Worm (Caenorhabditis elegans) whole organism, L3 larva: ENCODE measurements around the gene srh-179.

ENCODE experiments used
- ama-1 ChIP-seq: fragments of 150-350 bp; optimal IDR thresholded peaks from 2 replicates; lab custom pipeline; 2018
- ceh-16 ChIP-seq: sonication (generic microtip); optimal IDR thresholded peaks from 2 replicates; lab custom pipeline; 2017; ENCODE audit warnings: missing biosample characterization, missing genetic modification characterization
- ceh-28 ChIP-seq: fragments of 150-350 bp; optimal IDR thresholded peaks from 2 replicates; lab custom pipeline; 2014; ENCODE audit warnings: missing biosample characterization, missing genetic modification reagents, missing genetic modification characterization
- ceh-9 ChIP-seq: sonication (generic microtip); optimal IDR thresholded peaks from 2 replicates; lab custom pipeline; 2018; ENCODE audit warnings: missing biosample characterization, missing genetic modification characterization
- daf-12 ChIP-seq: fragments of 150-350 bp; optimal IDR thresholded peaks from 2 replicates; lab custom pipeline; 2014; ENCODE audit warnings: missing biosample characterization, missing genetic modification reagents, missing genetic modification characterization
- egl-5 ChIP-seq: fragments of 150-350 bp; optimal IDR thresholded peaks from 2 replicates; lab custom pipeline; 2017; ENCODE audit warnings: missing biosample characterization, missing genetic modification reagents, missing genetic modification characterization, inconsistent platforms
- elt-2 ChIP-seq: sonication (generic microtip); optimal IDR thresholded peaks from 2 replicates; lab custom pipeline; 2016; ENCODE audit warnings: missing genetic modification reagents, mild to moderate bottlenecking, missing genetic modification characterization, missing compliant biosample characterization
- elt-3 ChIP-seq, 3 experiments: fragments of 150-350 bp in 1 of 3; sonication (generic microtip) in 2 of 3; optimal IDR thresholded peaks; 2 replicates in 2 of 3; 4 replicates in 1 of 3; lab custom pipeline; 2014 to 2017; ENCODE audit warnings: missing biosample characterization in 3 of 3, missing genetic modification characterization in 3 of 3
- eor-1 ChIP-seq, 2 experiments: fragments of 150-350 bp; optimal IDR thresholded peaks; 2 replicates each; lab custom pipeline; 2014 to 2018; ENCODE audit warnings: missing biosample characterization in 2 of 2, missing genetic modification characterization in 2 of 2
- fkh-10 ChIP-seq: sonication (generic microtip); optimal IDR thresholded peaks from 2 replicates; lab custom pipeline; 2017; ENCODE audit warnings: missing biosample characterization, missing genetic modification reagents, missing genetic modification characterization
- fkh-2 ChIP-seq: fragments of 150-350 bp; optimal IDR thresholded peaks from 2 replicates; lab custom pipeline; 2014; ENCODE audit warnings: missing biosample characterization, missing genetic modification reagents, missing genetic modification characterization
- fos-1 ChIP-seq: fragments of 150-350 bp; optimal IDR thresholded peaks from 2 replicates; lab custom pipeline; 2014; ENCODE audit warnings: missing biosample characterization, missing genetic modification characterization
- hmg-11 ChIP-seq: sonication (generic microtip); optimal IDR thresholded peaks from 2 replicates; lab custom pipeline; 2016; ENCODE audit warnings: missing genetic modification characterization, missing compliant biosample characterization
- jun-1 ChIP-seq: fragments of 150-350 bp; optimal IDR thresholded peaks from 2 replicates; lab custom pipeline; 2014; ENCODE audit warnings: missing biosample characterization, missing genetic modification reagents, missing genetic modification characterization
- lin-15B ChIP-seq: fragments of 150-350 bp; optimal IDR thresholded peaks from 2 replicates; lab custom pipeline; 2014; ENCODE audit warnings: missing biosample characterization, missing genetic modification characterization
- lin-39 ChIP-seq: fragments of 150-350 bp; optimal IDR thresholded peaks from 2 replicates; lab custom pipeline; 2018; ENCODE audit warnings: missing biosample characterization, missing genetic modification reagents, missing genetic modification characterization
- lsy-12 ChIP-seq: sonication (generic microtip); optimal IDR thresholded peaks from 2 replicates; lab custom pipeline; 2016; ENCODE audit warnings: mild to moderate bottlenecking, missing genetic modification characterization, missing compliant biosample characterization
- mml-1 ChIP-seq: fragments of 150-350 bp; sonication (generic microtip); optimal IDR thresholded peaks from 3 replicates; lab custom pipeline; 2014; ENCODE audit warnings: missing biosample characterization, missing genetic modification characterization
- nfya-1 ChIP-seq: sonication (generic microtip); optimal IDR thresholded peaks from 2 replicates; lab custom pipeline; 2017; ENCODE audit warnings: missing genetic modification characterization, mild to moderate bottlenecking, missing compliant biosample characterization, antibody characterized with exemption, moderate library complexity; ENCODE audit not compliant: insufficient read depth
- nhr-12 ChIP-seq: fragments of 150-350 bp; optimal IDR thresholded peaks from 2 replicates; lab custom pipeline; 2014; ENCODE audit warnings: missing biosample characterization, missing genetic modification characterization
- nhr-23 ChIP-seq: fragments of 150-350 bp; optimal IDR thresholded peaks from 2 replicates; lab custom pipeline; 2014; ENCODE audit warnings: missing biosample characterization, missing genetic modification reagents, missing genetic modification characterization
- nhr-25 ChIP-seq: sonication (generic microtip); optimal IDR thresholded peaks from 2 replicates; lab custom pipeline; 2017; ENCODE audit warnings: missing biosample characterization, missing genetic modification characterization
- nhr-28 ChIP-seq: fragments of 150-350 bp; optimal IDR thresholded peaks from 2 replicates; lab custom pipeline; 2014; ENCODE audit warnings: missing biosample characterization, missing genetic modification characterization
- nhr-43 ChIP-seq: sonication (generic microtip); optimal IDR thresholded peaks from 2 replicates; lab custom pipeline; 2016; ENCODE audit warnings: mild to moderate bottlenecking, missing genetic modification characterization, missing compliant biosample characterization; ENCODE audit not compliant: poor library complexity, severe bottlenecking
- nhr-67 ChIP-seq: fragments of 150-350 bp; optimal IDR thresholded peaks from 2 replicates; lab custom pipeline; 2014; ENCODE audit warnings: missing biosample characterization, missing genetic modification characterization
- nhr-76 ChIP-seq: fragments of 150-350 bp; sonication (generic microtip); optimal IDR thresholded peaks from 5 replicates; lab custom pipeline; 2014; ENCODE audit warnings: missing biosample characterization, missing genetic modification characterization
- nhr-77 ChIP-seq: fragments of 150-350 bp; optimal IDR thresholded peaks from 2 replicates; lab custom pipeline; 2014; ENCODE audit warnings: missing biosample characterization, missing genetic modification characterization
- pha-4 ChIP-seq: fragments of 150-350 bp; optimal IDR thresholded peaks from 2 replicates; lab custom pipeline; 2014; ENCODE audit warnings: missing biosample characterization, missing genetic modification reagents, missing genetic modification characterization
- pqm-1 ChIP-seq: fragments of 150-350 bp; optimal IDR thresholded peaks from 2 replicates; lab custom pipeline; 2017; ENCODE audit warnings: missing biosample characterization, missing genetic modification characterization, inconsistent platforms
- skn-1 ChIP-seq: fragments of 150-350 bp; optimal IDR thresholded peaks from 2 replicates; lab custom pipeline; 2014; ENCODE audit warnings: missing biosample characterization, missing genetic modification characterization
- snpc-4 ChIP-seq: fragments of 150-350 bp; optimal IDR thresholded peaks from 2 replicates; lab custom pipeline; 2014; ENCODE audit warnings: missing biosample characterization, missing genetic modification characterization
- tbx-2 ChIP-seq: sonication (generic microtip); optimal IDR thresholded peaks from 2 replicates; lab custom pipeline; 2016; ENCODE audit warnings: mild to moderate bottlenecking, missing genetic modification characterization, missing compliant biosample characterization
- unc-62 ChIP-seq: fragments of 150-350 bp; sonication (generic microtip); optimal IDR thresholded peaks from 4 replicates; lab custom pipeline; 2014; ENCODE audit warnings: missing biosample characterization, missing genetic modification reagents, missing genetic modification characterization
- ztf-11 ChIP-seq: fragments of 150-350 bp; optimal IDR thresholded peaks from 2 replicates; lab custom pipeline; 2014; ENCODE audit warnings: missing biosample characterization, missing genetic modification characterization
- ztf-4 ChIP-seq: fragments of 150-350 bp; optimal IDR thresholded peaks from 2 replicates; lab custom pipeline; 2014; ENCODE audit warnings: missing biosample characterization, missing genetic modification characterization

Gene srh-179

DNA sequence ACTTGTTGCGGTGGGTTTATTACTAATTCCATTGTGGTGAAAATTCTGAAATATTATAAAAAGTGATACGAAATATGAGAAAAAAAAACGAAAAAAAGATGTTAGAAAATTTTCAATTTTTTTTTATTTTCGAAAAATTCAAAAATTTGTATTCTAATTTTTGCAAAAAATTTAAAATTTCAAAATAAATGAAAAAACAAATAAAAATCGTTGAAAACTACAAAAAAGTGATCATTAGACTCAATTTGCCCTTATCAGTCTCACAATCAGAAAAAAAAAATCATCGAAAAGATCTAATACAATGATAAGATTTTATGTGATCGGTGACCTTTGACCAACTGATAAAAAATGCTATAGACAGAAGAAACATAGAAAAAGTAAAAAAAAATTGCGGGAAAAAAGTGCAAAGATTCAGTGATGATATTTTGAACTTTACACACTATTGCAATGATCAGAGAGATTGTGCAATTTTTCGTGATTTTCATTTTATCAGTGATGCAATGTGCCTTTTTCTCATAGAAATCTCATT, 14.9 kb upstream of the srh-179 start, which contains the start of gene ZK228.3:
Gene ZK228.3, minus strand, starts transcription at position 51 of the 529 bp plus-strand sequence.
- no peak for TF ChIP-seq nhr-76 (tag; lab: Kevin White, UChicago)
- TF ChIP-seq elt-2 (tag; lab: Kevin White, UChicago): peak; percentile 97
- TF ChIP-seq pqm-1 (tag; lab: Kevin White, UChicago): peak; percentile 84

DNA sequence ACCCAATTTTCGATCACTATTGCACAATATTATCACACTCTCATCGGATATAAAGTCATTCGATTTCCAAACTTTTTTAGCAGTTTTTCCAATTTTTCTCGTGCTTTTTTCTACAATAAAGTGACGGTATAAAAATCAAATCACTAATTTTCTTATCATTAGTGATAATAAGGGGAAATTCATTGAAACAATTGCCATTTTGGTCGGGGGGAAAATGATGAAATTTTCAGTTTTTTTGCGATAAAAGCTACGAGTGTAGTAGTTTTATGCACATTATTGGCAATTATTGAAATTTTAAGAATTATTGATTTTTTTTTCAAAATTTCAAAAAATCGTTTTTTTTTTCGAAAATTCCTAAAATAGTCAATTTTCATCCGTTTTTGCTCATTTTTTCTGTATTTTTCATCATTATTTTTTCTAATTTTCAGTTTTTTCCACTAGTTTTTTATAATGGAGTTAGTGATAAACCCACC, 13.8 kb upstream of the srh-179 start, which contains the start of gene ZK228.4:
Gene ZK228.4, plus strand, starts transcription at position 423 of the 473 bp plus-strand sequence.
- TF ChIP-seq snpc-4 (no peak), fkh-10 (no peak), daf-12 (no peak), lin-15B (no peak), pqm-1 (tag; lab: Kevin White, UChicago) (peak; percentile 13), ceh-28 (tag; lab: Kevin White, UChicago) (peak; percentile 21), ceh-16 (no peak), nhr-43 (no peak), nhr-23 (tag; lab: Kevin White, UChicago) (no peak), egl-5 (tag; lab: Kevin White, UChicago) (no peak), elt-3 (tag; optimal IDR thresholded peaks at IDR 0.05; lab: Kevin White, UChicago) (no peak), ztf-11 (tag; lab: Kevin White, UChicago) (no peak), fos-1 (no peak), nhr-67 (tag; lab: Kevin White, UChicago) (no peak), ztf-4 (tag; lab: Kevin White, UChicago) (no peak), skn-1 (no peak), elt-2 (tag; lab: Kevin White, UChicago) (peak; percentile 86), nhr-77 (tag; lab: Kevin White, UChicago) (no peak), pha-4 (no peak), ama-1 (no peak), lin-39 (no peak), nfya-1 (no peak), eor-1 (tag; optimal IDR thresholded peaks at IDR 0.05; lab: Kevin White, UChicago) (no peak), nhr-76 (tag; lab: Kevin White, UChicago) (no peak)

DNA sequence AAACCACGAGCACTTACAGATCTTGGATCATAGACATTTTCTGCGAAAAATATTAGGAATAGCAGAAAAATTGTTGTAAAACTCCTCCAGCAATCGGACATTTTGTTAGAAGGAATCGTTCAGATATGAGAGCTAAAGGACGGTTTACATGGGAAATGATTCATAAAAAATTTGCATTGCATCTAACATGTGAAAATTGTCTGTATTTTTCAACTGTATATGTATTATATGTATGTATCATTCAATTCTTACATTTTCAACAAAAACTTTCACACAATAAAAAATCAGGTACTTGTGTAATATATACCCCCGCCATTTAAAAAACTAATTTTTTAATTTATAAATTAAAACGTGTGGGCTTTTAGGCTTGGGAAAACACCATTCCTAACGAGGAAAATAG, 8.1 kb upstream of the srh-179 start, which contains the start of gene ZK228.13:
Gene ZK228.13, minus strand, starts transcription at position 101 of the 400 bp plus-strand sequence.
- TF ChIP-seq nhr-67 (tag; lab: Kevin White, UChicago): no peak
- no peak for TF ChIP-seq lsy-12 (tag; lab: Kevin White, UChicago)
- no peak for TF ChIP-seq ztf-4 (tag; lab: Kevin White, UChicago)
- no peak for TF ChIP-seq unc-62 (GFP tag; lab: Kevin White, UChicago)
- TF ChIP-seq pha-4: no peak
- TF ChIP-seq, all 47 proteins: peak for 0

DNA sequence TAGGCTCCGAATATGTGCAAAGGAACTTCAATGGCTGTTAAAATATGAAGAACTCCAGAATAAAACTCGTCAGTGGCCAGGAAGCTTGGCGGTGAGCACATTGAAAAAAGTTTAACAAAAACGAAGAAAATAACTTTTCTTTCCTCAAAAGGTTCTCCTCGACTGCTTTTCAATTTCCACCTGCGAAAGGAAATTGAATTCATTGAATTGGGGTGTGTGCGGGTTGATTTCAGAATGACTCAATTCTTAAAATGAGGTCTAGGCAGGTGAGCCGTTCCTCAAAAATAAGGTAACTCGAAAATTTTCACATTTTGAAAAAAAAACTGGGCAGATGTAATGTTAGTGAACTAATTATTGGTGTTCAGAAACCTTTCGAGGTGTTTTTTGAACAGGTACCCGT, 2.8 kb upstream of the srh-179 start, which contains the start of gene srh-182:
Gene srh-182, minus strand, starts transcription at position 101 of the 400 bp plus-strand sequence.
- no peak for TF ChIP-seq ztf-11 (tag; lab: Kevin White, UChicago)
- TF ChIP-seq mml-1 (tag; lab: Kevin White, UChicago): no peak
- no peak for TF ChIP-seq tbx-2
- TF ChIP-seq ceh-9: no peak
- TF ChIP-seq fkh-10: no peak
- no peak for TF ChIP-seq snpc-4
- TF ChIP-seq ztf-4 (tag; lab: Kevin White, UChicago): no peak
- no peak for TF ChIP-seq egl-5 (tag; lab: Kevin White, UChicago)
- no peak for TF ChIP-seq hmg-11 (tag; lab: Kevin White, UChicago)
- no peak for TF ChIP-seq ama-1
- TF ChIP-seq nhr-25 (tag; lab: Kevin White, UChicago): no peak
- no peak for TF ChIP-seq nhr-12
- no peak for TF ChIP-seq lin-15B

DNA sequence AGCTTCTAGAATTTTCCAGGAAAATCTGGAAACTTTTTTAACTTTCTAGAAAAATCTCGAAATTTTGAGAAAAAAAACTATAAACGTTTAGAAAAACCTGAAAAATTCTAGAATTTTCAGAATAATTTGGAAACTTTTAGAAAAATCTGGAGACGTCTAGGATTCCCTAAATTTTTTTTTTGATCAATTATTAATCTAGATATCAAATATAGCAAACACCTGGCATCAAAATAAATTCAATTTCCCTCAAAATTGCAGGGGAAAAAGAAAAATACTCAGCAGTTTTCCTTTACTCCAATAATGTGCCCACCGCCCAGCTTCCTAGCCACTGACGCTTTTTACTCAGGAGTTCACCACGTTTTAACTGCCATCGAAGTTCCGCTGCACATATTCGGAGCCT, 2.0 kb upstream of the srh-179 start, which contains the start of gene srh-181:
Gene srh-181, plus strand, starts transcription at position 301 of the 400 bp plus-strand sequence.
- TF ChIP-seq ztf-4 (tag; lab: Kevin White, UChicago) (no peak), lin-15B (no peak), nhr-28 (tag; lab: Kevin White, UChicago) (no peak), jun-1 (tag; lab: Kevin White, UChicago) (no peak), unc-62 (GFP tag; lab: Kevin White, UChicago) (no peak), fkh-2 (tag; lab: Kevin White, UChicago) (no peak), skn-1 (no peak)
- TF ChIP-seq, all 47 proteins: peak for 0
